Worm (Caenorhabditis elegans) whole organism, mixed stage, embryonic: ENCODE results near the gene ril-2.

ENCODE experiments used
- ces-1 ChIP-seq: fragments of 150-350 bp; optimal IDR thresholded peaks from 2 replicates; lab custom pipeline; 2014; ENCODE audit warnings: missing biosample characterization, missing genetic modification reagents, missing genetic modification characterization
- cnd-1 ChIP-seq: fragments of 200-800 bp; sonication (Bioruptor generic); optimal IDR thresholded peaks from 2 replicates; lab custom pipeline; 2018; ENCODE audit warnings: mild to moderate bottlenecking, missing genetic modification characterization, missing compliant biosample characterization
- elt-3 ChIP-seq: fragments of 150-350 bp; optimal IDR thresholded peaks from 2 replicates; lab custom pipeline; 2014; ENCODE audit warnings: missing biosample characterization, missing genetic modification characterization
- lin-13 ChIP-seq: fragments of 150-350 bp; optimal IDR thresholded peaks from 2 replicates; lab custom pipeline; 2014; ENCODE audit warnings: missing biosample characterization, missing genetic modification characterization
- lsy-2 ChIP-seq: fragments of 150-350 bp; optimal IDR thresholded peaks from 2 replicates; lab custom pipeline; 2014; ENCODE audit warnings: missing biosample characterization, missing genetic modification characterization
- mls-2 ChIP-seq: sonication (generic microtip); optimal IDR thresholded peaks from 2 replicates; lab custom pipeline; 2016; ENCODE audit warnings: mild to moderate bottlenecking, missing genetic modification characterization, moderate library complexity, missing compliant biosample characterization
- nhr-12 ChIP-seq: fragments of 150-350 bp; optimal IDR thresholded peaks from 2 replicates; lab custom pipeline; 2014; ENCODE audit warnings: missing biosample characterization, missing genetic modification characterization
- nhr-237 ChIP-seq: fragments of 150-350 bp; optimal IDR thresholded peaks from 2 replicates; lab custom pipeline; 2014; ENCODE audit warnings: missing biosample characterization, missing genetic modification characterization
- nhr-28 ChIP-seq: fragments of 150-350 bp; optimal IDR thresholded peaks from 2 replicates; lab custom pipeline; 2014; ENCODE audit warnings: missing biosample characterization, missing genetic modification characterization
- nhr-76 ChIP-seq: sonication (generic microtip); optimal IDR thresholded peaks from 2 replicates; lab custom pipeline; 2017; ENCODE audit warnings: missing biosample characterization, missing genetic modification characterization
- pha-4 ChIP-seq: fragments of 150-350 bp; optimal IDR thresholded peaks from 2 replicates; lab custom pipeline; 2018; ENCODE audit warnings: missing biosample characterization, missing genetic modification reagents, missing genetic modification characterization
- snpc-4 ChIP-seq: fragments of 150-350 bp; optimal IDR thresholded peaks from 2 replicates; lab custom pipeline; 2014; ENCODE audit warnings: missing biosample characterization, missing genetic modification characterization
- sptf-1 ChIP-seq: sonication (generic microtip); optimal IDR thresholded peaks from 2 replicates; lab custom pipeline; 2017; ENCODE audit warnings: mild to moderate bottlenecking, missing genetic modification characterization, moderate library complexity, missing compliant biosample characterization
- unc-62 ChIP-seq: fragments of 150-350 bp; optimal IDR thresholded peaks from 2 replicates; lab custom pipeline; 2014; ENCODE audit warnings: missing biosample characterization, missing genetic modification reagents, missing genetic modification characterization

DNA sequence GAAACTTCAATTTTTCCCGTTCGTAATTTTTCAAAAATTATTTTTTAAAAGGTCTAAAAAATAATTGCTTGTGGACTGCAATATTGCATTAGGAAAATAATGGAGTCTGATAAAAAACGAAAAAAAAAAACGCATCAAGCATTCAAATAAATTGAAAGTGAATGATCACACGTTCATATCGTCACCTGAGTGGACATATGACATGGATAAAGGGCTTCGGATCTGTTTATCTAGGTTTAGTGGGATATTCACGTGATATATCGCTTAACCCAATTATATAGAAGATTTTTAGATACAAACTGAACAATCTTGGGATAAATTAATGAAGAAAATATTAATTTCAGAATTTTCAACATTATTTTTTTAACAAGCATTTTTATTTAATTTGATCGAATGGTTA is 48.2 kb downstream of the ril-2 start:
- TF ChIP-seq pha-4 (tag; lab: Kevin White, UChicago) (no peak), snpc-4 (no peak), lsy-2 (tag; lab: Kevin White, UChicago) (no peak), cnd-1 (tag; lab: Kevin White, UChicago) (no peak), lin-13 (tag; lab: Kevin White, UChicago) (no peak), nhr-237 (tag; lab: Kevin White, UChicago) (no peak), mls-2 (no peak), nhr-28 (no peak), unc-62 (no peak), nhr-12 (tag; lab: Kevin White, UChicago) (no peak), sptf-1 (tag; lab: Kevin White, UChicago) (no peak), nhr-76 (tag; lab: Kevin White, UChicago) (no peak), ces-1 (GFP tag; lab: Kevin White, UChicago) (no peak), elt-3 (tag; lab: Kevin White, UChicago) (no peak)
